Fruit fly (Drosophila melanogaster) whole organism, pupa: ENCODE results near the gene CG33282.

Source experiments
- CG10348 ChIP-seq: fragments of 200-800 bp; sonication (Bioruptor generic); IDR thresholded peaks from 2 replicates; pipeline ENCODE4 v1.3.6; 2022; ENCODE audit warnings: missing biosample characterization, missing genetic modification characterization
- CG13204 ChIP-seq: fragments of 200-800 bp; sonication (Bioruptor generic); optimal IDR thresholded peaks from 2 replicates; lab custom pipeline; 2018; ENCODE audit warnings: missing biosample characterization, mild to moderate bottlenecking, missing genetic modification characterization, moderate library complexity
- CG14655 ChIP-seq: fragments of 200-800 bp; sonication (Bioruptor generic); optimal IDR thresholded peaks from 3 replicates; lab custom pipeline; 2017; ENCODE audit warnings: mild to moderate bottlenecking, missing biosample characterization, missing genetic modification reagents, missing genetic modification characterization
- CG8159 ChIP-seq: fragments of 200-800 bp; sonication (Bioruptor generic); optimal IDR thresholded peaks from 3 replicates; lab custom pipeline; 2018; ENCODE audit warnings: missing biosample characterization, mild to moderate bottlenecking, missing genetic modification characterization, moderate library complexity
- CG8301 ChIP-seq: fragments of 200-800 bp; sonication (Bioruptor generic); optimal IDR thresholded peaks from 2 replicates; lab custom pipeline; 2018; ENCODE audit warnings: missing biosample characterization, mild to moderate bottlenecking, missing genetic modification characterization
- CG9948 ChIP-seq: fragments of 200-800 bp; sonication (Bioruptor generic); optimal IDR thresholded peaks from 2 replicates; lab custom pipeline; 2018; ENCODE audit warnings: missing biosample characterization, mild to moderate bottlenecking, missing genetic modification characterization, moderate library complexity
- D1 ChIP-seq: fragments of 200-800 bp; sonication (Bioruptor generic); optimal IDR thresholded peaks from 2 replicates; lab custom pipeline; 2018; ENCODE audit warnings: missing biosample characterization, mild to moderate bottlenecking, missing genetic modification characterization, moderate library complexity
- EcR ChIP-seq: fragments of 200-800 bp; sonication (Bioruptor generic); optimal IDR thresholded peaks from 3 replicates; lab custom pipeline; 2019; ENCODE audit warnings: missing biosample characterization, missing genetic modification characterization, mild to moderate bottlenecking, moderate library complexity, missing genetic modification reagents
- Ets98B ChIP-seq: fragments of 200-800 bp; sonication (Bioruptor generic); IDR thresholded peaks from 2 replicates; pipeline ENCODE4 v1.3.6; 2022; ENCODE audit warnings: missing biosample characterization, missing genetic modification characterization
- fd96Ca ChIP-seq: fragments of 200-800 bp; sonication (Bioruptor generic); IDR thresholded peaks from 3 replicates; pipeline ENCODE4 v1.3.6; 2022; ENCODE audit warnings: missing biosample characterization, missing genetic modification characterization
- gl ChIP-seq: fragments of 200-800 bp; sonication (Bioruptor generic); optimal IDR thresholded peaks from 2 replicates; lab custom pipeline; 2018; ENCODE audit warnings: missing biosample characterization, mild to moderate bottlenecking, missing genetic modification characterization
- rn ChIP-seq: fragments of 200-800 bp; sonication (Bioruptor generic); IDR thresholded peaks from 2 replicates; pipeline ENCODE4 v1.3.6; 2022; ENCODE audit warnings: missing biosample characterization, missing genetic modification characterization

- TF ChIP-seq CG10348 (GFP tag; lab: Robert Waterston, UW) (no peak), D1 (tag; lab: Kevin White, UChicago) (no peak), rn (GFP tag; lab: Robert Waterston, UW) (no peak), CG8159 (tag; lab: Kevin White, UChicago) (no peak), Ets98B (GFP tag; lab: Robert Waterston, UW) (no peak), CG8301 (tag; lab: Kevin White, UChicago) (no peak), fd96Ca (no peak), gl (tag; lab: Kevin White, UChicago) (no peak), CG9948 (tag; lab: Kevin White, UChicago) (no peak), CG13204 (GFP tag; lab: Kevin White, UChicago) (no peak), CG14655 (GFP tag; lab: Kevin White, UChicago) (no peak), EcR (GFP tag; lab: Kevin White, UChicago) (no peak)
Observed at dm6 chr2L:3332514-3332913, 4.8 kb downstream of the CG33282 start, which contains the start of gene CG15408.
